Worm (Caenorhabditis elegans): Measurements from ENCODE around the gene C14A6.5.

ce11 chrV:18188328-18188727 lies 23.7 kb upstream of the C14A6.5 start, which contains the start of gene clec-245:
- no peak for TF ChIP-seq ceh-14 (tag; optimal IDR thresholded peaks at IDR 0.05)
- TF ChIP-seq dmd-4 (tag; optimal IDR thresholded peaks at IDR 0.05; ENCODE audit: borderline replicate concordance) = no peak
- no peak for TF ChIP-seq pha-4 (tag; optimal IDR thresholded peaks at IDR 0.05)
- no peak for TF ChIP-seq fkh-10 (GFP tag; optimal IDR thresholded peaks at IDR 0.05)
- no peak for TF ChIP-seq unc-42 (tag; optimal IDR thresholded peaks at IDR 0.05)
- no peak for TF ChIP-seq hlh-30 (tag; optimal IDR thresholded peaks at IDR 0.05; ENCODE audit: insufficient read depth)
- TF ChIP-seq pros-1 (tag; optimal IDR thresholded peaks at IDR 0.05) = no peak
